Fruit fly (Drosophila melanogaster) whole organism, pupa: ENCODE measurements around the gene CG10621.

Source experiments
- CG10348 ChIP-seq: fragments of 200-800 bp; sonication (Bioruptor generic); IDR thresholded peaks from 2 replicates; pipeline ENCODE4 v1.3.6; 2022; ENCODE audit warnings: missing biosample characterization, missing genetic modification characterization
- CG14655 ChIP-seq: fragments of 200-800 bp; sonication (Bioruptor generic); optimal IDR thresholded peaks from 3 replicates; lab custom pipeline; 2017; ENCODE audit warnings: mild to moderate bottlenecking, missing biosample characterization, missing genetic modification reagents, missing genetic modification characterization
- CG17806 ChIP-seq: fragments of 200-800 bp; sonication (Bioruptor generic); optimal IDR thresholded peaks from 2 replicates; lab custom pipeline; 2018; ENCODE audit warnings: missing biosample characterization, mild to moderate bottlenecking, missing genetic modification characterization, moderate library complexity
- CG34367 ChIP-seq: fragments of 200-800 bp; sonication (Bioruptor generic); optimal IDR thresholded peaks from 2 replicates; lab custom pipeline; 2018; ENCODE audit warnings: missing biosample characterization, mild to moderate bottlenecking, missing genetic modification characterization
- Pif1A ChIP-seq: fragments of 200-800 bp; sonication (Bioruptor generic); optimal IDR thresholded peaks from 3 replicates; lab custom pipeline; 2016; ENCODE audit warnings: missing biosample characterization, missing genetic modification characterization

- TF ChIP-seq CG17806 (no peak), CG10348 (GFP tag; lab: Robert Waterston, UW) (no peak), Pif1A (GFP tag; lab: Kevin White, UChicago) (no peak), CG14655 (no peak), CG34367 (tag; lab: Kevin White, UChicago) (no peak)
Measured at dm6 chr2L:18934588-18934987, 19.6 kb downstream of the CG10621 start.
